Fruit fly (Drosophila melanogaster) whole organism, embryonic: ENCODE measurements around the gene CG3726.

Experiments
- Abd-B ChIP-seq: fragments of 200-800 bp; sonication (Bioruptor generic); optimal IDR thresholded peaks from 2 replicates; lab custom pipeline; 2018; ENCODE audit warnings: missing biosample characterization, mild to moderate bottlenecking, missing genetic modification characterization, moderate library complexity
- Adf1 ChIP-seq: fragments of 200-800 bp; sonication (Bioruptor generic); IDR thresholded peaks from 2 replicates; pipeline ENCODE4 v1.3.6; 2022; ENCODE audit warnings: missing biosample characterization, missing genetic modification characterization
- Bdp1 ChIP-seq: fragments of 200-800 bp; sonication (Bioruptor generic); optimal IDR thresholded peaks from 3 replicates; lab custom pipeline; 2016; ENCODE audit warnings: missing biosample characterization, missing genetic modification characterization
- CG10366 ChIP-seq: fragments of 200-800 bp; sonication (Bioruptor generic); IDR thresholded peaks from 2 replicates; pipeline ENCODE4 v1.3.6; 2022; ENCODE audit warnings: missing biosample characterization, missing genetic modification characterization
- CG10431 ChIP-seq: fragments of 200-800 bp; sonication (Bioruptor generic); optimal IDR thresholded peaks from 3 replicates; lab custom pipeline; 2018; ENCODE audit warnings: missing biosample characterization, mild to moderate bottlenecking, missing genetic modification characterization
- CG11085 ChIP-seq: fragments of 200-800 bp; sonication (Bioruptor generic); IDR thresholded peaks from 2 replicates; pipeline ENCODE4 v1.3.6; 2022; ENCODE audit warnings: missing biosample characterization, missing genetic modification characterization
- CG12155 ChIP-seq: fragments of 200-800 bp; sonication (Bioruptor generic); optimal IDR thresholded peaks from 3 replicates; lab custom pipeline; 2016; ENCODE audit warnings: missing biosample characterization, missing genetic modification characterization
- CG17385 ChIP-seq: fragments of 200-800 bp; sonication (Bioruptor generic); optimal IDR thresholded peaks from 3 replicates; lab custom pipeline; 2018; ENCODE audit warnings: missing biosample characterization, mild to moderate bottlenecking, missing genetic modification characterization
- CG18011 ChIP-seq: fragments of 200-800 bp; sonication (Bioruptor generic); optimal IDR thresholded peaks from 2 replicates; lab custom pipeline; 2017; ENCODE audit warnings: missing biosample characterization, missing genetic modification characterization, mild to moderate bottlenecking, moderate library complexity, missing genotype
- CG2712 ChIP-seq: fragments of 200-800 bp; optimal IDR thresholded peaks from 3 replicates; lab custom pipeline; 2019; ENCODE audit warnings: missing biosample characterization, mild to moderate bottlenecking, missing genetic modification characterization, moderate library complexity
- CG31365 ChIP-seq: fragments of 200-800 bp; sonication (Bioruptor generic); optimal IDR thresholded peaks from 2 replicates; lab custom pipeline; 2018; ENCODE audit warnings: missing biosample characterization, mild to moderate bottlenecking, missing genetic modification characterization
- CG33557 ChIP-seq: fragments of 200-800 bp; sonication (Bioruptor generic); optimal IDR thresholded peaks from 2 replicates; lab custom pipeline; 2019; ENCODE audit warnings: missing biosample characterization, mild to moderate bottlenecking, missing genetic modification characterization, moderate library complexity
- CG34422 ChIP-seq: fragments of 200-800 bp; sonication (Bioruptor generic); IDR thresholded peaks from 3 replicates; pipeline ENCODE4 v1.3.6; 2022; ENCODE audit warnings: missing biosample characterization, missing genetic modification characterization
- CG3995 ChIP-seq: fragments of 200-800 bp; sonication (Bioruptor generic); optimal IDR thresholded peaks from 3 replicates; lab custom pipeline; 2016; ENCODE audit warnings: missing biosample characterization, missing genetic modification characterization
- CG7556 ChIP-seq: fragments of 200-800 bp; sonication (Bioruptor generic); optimal IDR thresholded peaks from 2 replicates; lab custom pipeline; 2017; ENCODE audit warnings: missing biosample characterization, mild to moderate bottlenecking, missing genetic modification characterization
- CG7786 ChIP-seq: fragments of 200-800 bp; sonication (Bioruptor generic); optimal IDR thresholded peaks from 2 replicates; lab custom pipeline; 2016; ENCODE audit warnings: missing biosample characterization, missing genetic modification characterization
- CG8924 ChIP-seq: fragments of 200-800 bp; optimal IDR thresholded peaks from 3 replicates; lab custom pipeline; 2019; ENCODE audit warnings: missing biosample characterization, mild to moderate bottlenecking, missing genetic modification characterization, moderate library complexity
- CG8944 ChIP-seq: fragments of 200-800 bp; sonication (Bioruptor generic); optimal IDR thresholded peaks from 3 replicates; lab custom pipeline; 2016; ENCODE audit warnings: missing biosample characterization, missing genetic modification characterization
- E2f2 ChIP-seq: fragments of 200-800 bp; sonication (Bioruptor generic); IDR thresholded peaks from 2 replicates; pipeline ENCODE4 v1.3.6; 2022; ENCODE audit warnings: missing biosample characterization, missing genetic modification characterization
- Eip74EF ChIP-seq, 2 experiments: fragments of 200-800 bp in 1 of 2; fragments of >200 bp in 1 of 2; sonication (Bioruptor generic) in 1 of 2; optimal IDR thresholded peaks; 2 replicates each; lab custom pipeline; 2017 to 2019; ENCODE audit warnings: missing biosample characterization in 2 of 2, missing genetic modification characterization in 2 of 2, mild to moderate bottlenecking in 1 of 2, moderate library complexity in 1 of 2
- Fer1 ChIP-seq: fragments of 200-800 bp; sonication (Bioruptor generic); optimal IDR thresholded peaks from 2 replicates; lab custom pipeline; 2017; ENCODE audit warnings: missing biosample characterization, mild to moderate bottlenecking, missing genetic modification characterization
- HLH54F ChIP-seq: fragments of 200-800 bp; sonication (Bioruptor generic); optimal IDR thresholded peaks from 3 replicates; lab custom pipeline; 2016; ENCODE audit warnings: missing biosample characterization, missing genetic modification characterization
- Hey ChIP-seq: fragments of 200-800 bp; sonication (Bioruptor generic); optimal IDR thresholded peaks from 3 replicates; lab custom pipeline; 2018; ENCODE audit warnings: missing biosample characterization, mild to moderate bottlenecking, missing genetic modification characterization
- Mes4 ChIP-seq: fragments of 200-800 bp; sonication (Bioruptor generic); optimal IDR thresholded peaks from 2 replicates; lab custom pipeline; 2016; ENCODE audit warnings: missing biosample characterization, missing genetic modification characterization
- PHDP ChIP-seq: fragments of 200-800 bp; sonication (Bioruptor generic); optimal IDR thresholded peaks from 3 replicates; lab custom pipeline; 2018; ENCODE audit warnings: missing biosample characterization, mild to moderate bottlenecking, missing genetic modification characterization, moderate library complexity
- Sox100B ChIP-seq: fragments of 200-800 bp; sonication (Bioruptor generic); optimal IDR thresholded peaks from 3 replicates; lab custom pipeline; 2018; ENCODE audit warnings: missing biosample characterization, mild to moderate bottlenecking, missing genetic modification characterization
- Trl ChIP-seq, 3 experiments: fragments of >200 bp in 2 of 3; fragments of 200-800 bp in 1 of 3; sonication (Bioruptor generic) in 1 of 3; optimal IDR thresholded peaks; 2 replicates in 1 of 3; 3 replicates in 2 of 3; lab custom pipeline; 2016 to 2017; ENCODE audit warnings: missing biosample characterization in 1 of 3, missing genetic modification characterization in 1 of 3
- ara ChIP-seq: fragments of 200-800 bp; sonication (Bioruptor generic); IDR thresholded peaks from 2 replicates; pipeline ENCODE4 v1.3.6; 2022; ENCODE audit warnings: missing biosample characterization, missing genetic modification characterization
- chn ChIP-seq: fragments of 200-800 bp; sonication (Bioruptor generic); optimal IDR thresholded peaks from 2 replicates; lab custom pipeline; 2016; ENCODE audit warnings: missing biosample characterization, missing genetic modification characterization
- croc ChIP-seq: fragments of 200-800 bp; sonication (Bioruptor generic); conservative IDR thresholded peaks from 3 replicates; pipeline ENCODE4 v1.3.6; 2022; ENCODE audit warnings: missing biosample characterization, missing genetic modification characterization
- crol ChIP-seq: fragments of 200-800 bp; sonication (Bioruptor generic); IDR thresholded peaks from 2 replicates; pipeline ENCODE4 v1.3.6; 2022; ENCODE audit warnings: missing biosample characterization, missing genetic modification characterization
- danr ChIP-seq: fragments of 200-800 bp; sonication (Bioruptor generic); IDR thresholded peaks from 2 replicates; pipeline ENCODE4 v1.3.6; 2022; ENCODE audit warnings: missing biosample characterization, missing genetic modification characterization
- fu2 ChIP-seq: fragments of 200-800 bp; sonication (Bioruptor generic); optimal IDR thresholded peaks from 2 replicates; lab custom pipeline; 2016; ENCODE audit warnings: missing biosample characterization, missing genetic modification characterization
- gcm2 ChIP-seq: fragments of 200-800 bp; sonication (Bioruptor generic); optimal IDR thresholded peaks from 2 replicates; lab custom pipeline; 2016; ENCODE audit warnings: missing biosample characterization, missing genetic modification characterization
- h ChIP-seq: fragments of >200 bp; optimal IDR thresholded peaks from 2 replicates; lab custom pipeline; 2017
- jing ChIP-seq: fragments of 200-800 bp; sonication (Bioruptor generic); optimal IDR thresholded peaks from 2 replicates; lab custom pipeline; 2018; ENCODE audit warnings: missing biosample characterization, mild to moderate bottlenecking, missing genetic modification characterization
- lbe ChIP-seq: fragments of 200-800 bp; sonication (Bioruptor generic); optimal IDR thresholded peaks from 2 replicates; lab custom pipeline; 2016; ENCODE audit warnings: missing biosample characterization, mild to moderate bottlenecking, missing genetic modification characterization
- lola ChIP-seq, 3 experiments: fragments of >200 bp in 2 of 3; fragments of 200-800 bp in 1 of 3; sonication (Bioruptor generic) in 1 of 3; optimal IDR thresholded peaks; 2 replicates each; lab custom pipeline; 2017 to 2019; ENCODE audit warnings: missing biosample characterization in 3 of 3, missing genetic modification characterization in 3 of 3, mild to moderate bottlenecking in 1 of 3, moderate library complexity in 1 of 3
- oc ChIP-seq: fragments of 200-800 bp; sonication (Bioruptor generic); optimal IDR thresholded peaks from 2 replicates; lab custom pipeline; 2018; ENCODE audit warnings: missing biosample characterization, mild to moderate bottlenecking, missing genetic modification characterization, moderate library complexity
- pan ChIP-seq, 4 experiments: fragments of >200 bp in 3 of 4; fragments of 200-800 bp in 1 of 4; sonication (Bioruptor generic) in 1 of 4; optimal IDR thresholded peaks in 3 of 4; IDR thresholded peaks in 1 of 4; 2 replicates each; pipeline versions ENCODE4 v1.3.6 to Lab custom; 2017 to 2022; ENCODE audit warnings: missing biosample characterization in 2 of 4, missing genetic modification characterization in 2 of 4, mixed read lengths in 1 of 4
- phol ChIP-seq: fragments of 200-800 bp; sonication (Bioruptor generic); optimal IDR thresholded peaks from 3 replicates; lab custom pipeline; 2018; ENCODE audit warnings: missing biosample characterization, mild to moderate bottlenecking, missing genetic modification characterization, moderate library complexity
- sens ChIP-seq: fragments of 200-800 bp; sonication (Bioruptor generic); peaks from one replicate; lab custom pipeline; 2016; ENCODE audit warnings: missing biosample characterization, missing genetic modification characterization
- sna ChIP-seq: fragments of 200-800 bp; sonication (Bioruptor generic); IDR thresholded peaks from 2 replicates; pipeline ENCODE4 v1.3.6; 2022; ENCODE audit warnings: missing biosample characterization, missing genetic modification characterization; ENCODE audit not compliant: partially characterized antibody
- sqz ChIP-seq: fragments of 200-800 bp; sonication (Bioruptor generic); optimal IDR thresholded peaks from 3 replicates; lab custom pipeline; 2018; ENCODE audit warnings: missing biosample characterization, mild to moderate bottlenecking, missing genetic modification characterization
- ssp ChIP-seq: fragments of 200-800 bp; sonication (Bioruptor generic); IDR thresholded peaks from 2 replicates; pipeline ENCODE4 v1.3.6; 2022; ENCODE audit warnings: missing biosample characterization, missing genetic modification characterization
- tll ChIP-seq, 2 experiments: fragments of 200-800 bp in 1 of 2; fragments of >200 bp in 1 of 2; sonication (Bioruptor generic) in 1 of 2; optimal IDR thresholded peaks; 2 replicates each; lab custom pipeline; 2017 to 2019; ENCODE audit warnings: missing biosample characterization in 2 of 2, missing genetic modification characterization in 2 of 2, mild to moderate bottlenecking in 1 of 2, moderate library complexity in 1 of 2
- wor ChIP-seq: fragments of 200-800 bp; sonication (Bioruptor generic); IDR thresholded peaks from 2 replicates; pipeline ENCODE4 v1.3.6; 2022; ENCODE audit warnings: missing biosample characterization, missing genetic modification characterization
- zfh1 ChIP-seq: fragments of 200-800 bp; sonication (Bioruptor generic); IDR thresholded peaks from 3 replicates; pipeline ENCODE4 v1.3.6; 2022; ENCODE audit warnings: missing biosample characterization, missing genetic modification characterization

Gene CG3726

dm6 chrX:5965517-5966397 is 48.9 kb downstream of the CG3726 start, which contains the start of gene Grip (continued):
- TF ChIP-seq oc (tag; lab: Kevin White, UChicago) (no peak), chn (GFP tag; lab: Kevin White, UChicago) (no peak), ssp (no peak), fu2 (GFP tag; lab: Kevin White, UChicago) (no peak), croc (GFP tag; lab: Robert Waterston, UW) (no peak), sqz (GFP tag; lab: Kevin White, UChicago) (no peak), wor (GFP tag; lab: Robert Waterston, UW) (no peak), Mes4 (no peak), CG12155 (no peak), Eip74EF (GFP tag; optimal IDR thresholded peaks at IDR 0.05; lab: Kevin White, UChicago) (peak in 1 of 2 experiments; percentile 2), CG10366 (GFP tag; lab: Robert Waterston, UW) (no peak; the same call in 1 of the 2 replicates), zfh1 (GFP tag; lab: Robert Waterston, UW) (peak; percentile 9; the same call in 1 of the 3 replicates), Sox100B (GFP tag; lab: Kevin White, UChicago) (peak; percentile 48), danr (no peak), gcm2 (GFP tag; lab: Kevin White, UChicago) (no peak), CG31365 (tag; lab: Kevin White, UChicago) (no peak), pan (optimal IDR thresholded peaks at IDR 0.05; lab: Kevin White, UChicago) (no peak), pan (GFP tag; optimal IDR thresholded peaks at IDR 0.05 in 1 of 2, IDR thresholded peaks at IDR 0.05 in 1 of 2) (peak in 1 of 2 experiments; percentile 38), CG8944 (no peak), jing (GFP tag; lab: Kevin White, UChicago) (no peak), Fer1 (no peak), CG18011 (GFP tag; lab: Kevin White, UChicago) (no peak), E2f2 (GFP tag; lab: Robert Waterston, UW) (no peak), HLH54F (no peak), lola (GFP tag; optimal IDR thresholded peaks at IDR 0.05; lab: Kevin White, UChicago) (peak in 1 of 3 experiments; percentile 72), CG34422 (GFP tag; lab: Robert Waterston, UW) (no peak), tll (GFP tag; optimal IDR thresholded peaks at IDR 0.05; lab: Kevin White, UChicago) (no peak), sens (GFP tag; lab: Kevin White, UChicago) (peak; percentile 43), Abd-B (GFP tag; lab: Kevin White, UChicago) (peak; percentile 1), CG10431 (GFP tag; lab: Kevin White, UChicago) (no peak), CG7556 (GFP tag; lab: Kevin White, UChicago) (peak; percentile 51), Trl (optimal IDR thresholded peaks at IDR 0.05; lab: Kevin White, UChicago) (peak; percentile 58 to 84), Trl (GFP tag; optimal IDR thresholded peaks at IDR 0.05; lab: Kevin White, UChicago) (no peak), CG11085 (GFP tag; lab: Robert Waterston, UW) (no peak), PHDP (tag; lab: Kevin White, UChicago) (peak; percentile 11), Hey (no peak), CG7786 (GFP tag; lab: Kevin White, UChicago) (no peak), crol (GFP tag; lab: Robert Waterston, UW) (no peak), CG17385 (GFP tag; lab: Kevin White, UChicago) (peak; percentile 19), Bdp1 (GFP tag; lab: Kevin White, UChicago) (no peak), ara (GFP tag; lab: Robert Waterston, UW) (no peak), Adf1 (0 out of 2 replicates have a peak, but pooled peaks have one; percentile 8), CG3995 (no peak), phol (peak; percentile 49), CG8924 (peak; percentile 51), sna (no peak; the same call in 1 of the 2 replicates), h (lab: Kevin White, UChicago) (no peak), CG33557 (peak; percentile 42), CG2712 (tag; lab: Kevin White, UChicago) (peak; percentile 71), lbe (no peak)
